Fruit fly (Drosophila melanogaster) whole organism, prepupa: ENCODE measurements around the gene Ilk.

Experiments used
- CG8319 ChIP-seq: fragments of 200-800 bp; sonication (Bioruptor generic); optimal IDR thresholded peaks from 3 replicates; lab custom pipeline; 2016; ENCODE audit warnings: missing biosample characterization, missing genetic modification characterization
- OdsH ChIP-seq: fragments of 200-800 bp; sonication (Bioruptor generic); optimal IDR thresholded peaks from 3 replicates; lab custom pipeline; 2016; ENCODE audit warnings: missing biosample characterization, missing genetic modification characterization
- svp ChIP-seq: fragments of 200-800 bp; sonication (Bioruptor generic); peaks from one replicate; lab custom pipeline; 2016; ENCODE audit warnings: missing biosample characterization, missing genetic modification characterization

DNA sequence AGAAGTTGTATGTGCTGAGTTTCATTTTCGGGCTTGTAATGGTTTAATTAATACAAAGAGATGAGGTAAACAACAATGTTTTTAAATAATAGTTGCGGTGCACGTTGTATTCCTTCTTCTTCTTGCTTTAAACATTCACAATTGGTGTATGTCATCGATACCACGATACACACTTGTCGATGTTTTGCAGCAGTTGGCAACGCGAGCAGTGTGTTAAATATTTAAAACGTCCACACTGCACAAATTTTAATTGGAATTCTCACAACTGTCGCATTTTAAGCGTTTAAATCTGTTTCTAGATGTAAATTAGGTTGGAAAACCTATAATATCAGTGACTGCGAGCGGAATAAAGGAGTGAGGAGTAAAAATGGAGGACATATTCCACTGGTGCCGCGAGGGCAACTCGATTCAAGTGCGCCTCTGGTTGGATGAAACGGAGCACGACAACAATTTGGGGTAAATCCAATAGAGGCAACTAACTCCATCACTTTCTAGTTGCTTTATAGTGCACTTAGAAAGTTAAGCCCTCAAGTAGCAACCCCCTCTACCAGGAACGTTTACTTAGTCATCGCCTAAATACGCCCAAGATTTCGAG lies at the start of gene Ilk, which contains the start of gene Trmt112:
- no peak for TF ChIP-seq CG8319
- TF ChIP-seq svp, result no peak
- TF ChIP-seq OdsH, result no peak
